Fruit fly (Drosophila melanogaster): ENCODE results near the gene Mcm6.

DNA sequence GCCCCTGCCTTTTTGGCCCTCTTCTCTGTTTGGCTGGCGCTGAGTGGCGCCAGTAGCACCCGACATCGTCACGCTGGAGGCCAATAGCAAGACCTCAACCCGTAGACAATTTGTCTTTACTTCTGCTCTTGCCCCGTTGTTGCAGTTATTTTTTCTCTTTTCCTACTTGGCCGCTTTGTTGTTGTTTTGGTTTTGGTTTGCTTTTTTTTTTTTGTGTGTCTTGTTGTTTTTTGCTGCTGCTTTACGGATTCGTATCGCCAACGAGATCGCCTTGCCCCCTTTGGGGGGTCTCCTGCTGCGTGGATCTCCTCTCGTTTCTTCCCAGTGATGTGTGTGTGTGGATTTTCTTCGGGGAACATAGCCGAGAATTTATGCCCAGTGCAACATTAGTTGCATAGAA, 42.3 kb upstream of the Mcm6 start:
- no peak for TF ChIP-seq CG9932 (GFP tag; IDR thresholded peaks at IDR 0.05)
- TF ChIP-seq Max (GFP tag; optimal IDR thresholded peaks at IDR 0.05): no peak
- TF ChIP-seq CG43689 (GFP tag; IDR thresholded peaks at IDR 0.05): no peak
- no peak for TF ChIP-seq MESR4 (GFP tag; optimal IDR thresholded peaks at IDR 0.05)
- TF ChIP-seq CG11398 (GFP tag; optimal IDR thresholded peaks at IDR 0.05): no peak
- no peak for TF ChIP-seq CG6813 (GFP tag; optimal IDR thresholded peaks at IDR 0.05)
- no peak for TF ChIP-seq CG32767 (GFP tag; IDR thresholded peaks at IDR 0.05)
- no peak for TF ChIP-seq CG16813 (GFP tag; IDR thresholded peaks at IDR 0.05; ENCODE audit: partially characterized antibody)
- no peak for TF ChIP-seq Ada2b (GFP tag; IDR thresholded peaks at IDR 0.05)
- no peak for TF ChIP-seq scrt (GFP tag; optimal IDR thresholded peaks at IDR 0.05)
- TF ChIP-seq fu2 (GFP tag; optimal IDR thresholded peaks at IDR 0.05): no peak
